Fruit fly (Drosophila melanogaster) whole organism, pupa: ENCODE measurements around the gene Hexo1.

Source experiments
- CG13204 ChIP-seq: fragments of 200-800 bp; sonication (Bioruptor generic); optimal IDR thresholded peaks from 2 replicates; lab custom pipeline; 2018; ENCODE audit warnings: missing biosample characterization, mild to moderate bottlenecking, missing genetic modification characterization, moderate library complexity
- CG15710 ChIP-seq: fragments of 200-800 bp; sonication (Bioruptor generic); optimal IDR thresholded peaks from 2 replicates; lab custom pipeline; 2018; ENCODE audit warnings: missing biosample characterization, mild to moderate bottlenecking, missing genetic modification characterization, moderate library complexity
- Pif1B ChIP-seq: fragments of 200-800 bp; sonication (Bioruptor generic); optimal IDR thresholded peaks from 3 replicates; lab custom pipeline; 2016; ENCODE audit warnings: missing biosample characterization, missing genetic modification characterization
- Snoo ChIP-seq: fragments of 200-800 bp; sonication (Bioruptor generic); optimal IDR thresholded peaks from 3 replicates; lab custom pipeline; 2017; ENCODE audit warnings: missing biosample characterization, mild to moderate bottlenecking, missing genetic modification characterization, inconsistent platforms
- rn ChIP-seq: fragments of 200-800 bp; sonication (Bioruptor generic); IDR thresholded peaks from 2 replicates; pipeline ENCODE4 v1.3.6; 2022; ENCODE audit warnings: missing biosample characterization, missing genetic modification characterization

DNA sequence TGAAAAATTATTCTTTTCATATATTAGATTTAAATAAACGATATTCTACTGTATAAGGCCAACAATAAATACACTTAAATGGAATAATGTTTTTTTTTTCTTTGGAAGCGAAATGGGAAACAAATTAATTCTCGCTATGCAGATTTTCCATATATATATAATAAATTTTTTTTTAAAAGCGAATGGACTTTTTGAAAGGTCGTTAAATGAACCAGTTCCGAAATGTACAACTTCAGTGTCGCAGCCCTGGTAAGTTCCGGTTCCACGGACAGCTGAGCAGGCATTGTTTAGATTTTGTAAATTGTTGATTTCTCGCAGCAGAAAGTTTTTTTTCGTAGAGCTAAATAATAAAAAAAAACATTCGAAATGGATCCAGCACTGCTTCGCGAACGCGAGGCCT, 1.7 kb upstream of the Hexo1 start, which contains the start of gene TfIIEbeta:
- TF ChIP-seq Pif1B (no peak), CG13204 (GFP tag; lab: Kevin White, UChicago) (no peak), rn (no peak), Snoo (tag; lab: Kevin White, UChicago) (no peak), CG15710 (no peak)
